Worm (Caenorhabditis elegans): ENCODE measurements around the gene F10D7.4.

Gene F10D7.4

DNA sequence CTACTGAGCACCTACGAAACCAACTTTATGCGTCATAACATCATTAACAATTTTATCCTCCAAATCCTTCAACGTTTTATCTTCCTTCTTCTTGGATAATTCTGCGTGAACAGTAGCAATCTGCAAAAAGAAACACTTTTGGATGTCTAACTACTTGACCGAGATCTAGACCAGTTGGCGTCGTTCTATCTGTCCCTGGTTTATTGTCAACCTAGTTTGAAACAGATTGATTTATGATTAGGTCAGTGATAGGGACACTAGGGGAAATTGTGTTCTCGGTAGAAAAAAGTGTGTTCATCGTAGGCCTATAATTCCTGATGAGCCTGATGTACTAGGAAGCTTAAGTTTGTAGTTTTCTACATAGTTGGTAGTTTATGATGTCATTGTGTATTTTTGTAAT, 7.9 kb downstream of the F10D7.4 start:
- TF ChIP-seq mel-28 (tag; optimal IDR thresholded peaks at IDR 0.05; ENCODE audit: borderline replicate concordance) = no peak

DNA sequence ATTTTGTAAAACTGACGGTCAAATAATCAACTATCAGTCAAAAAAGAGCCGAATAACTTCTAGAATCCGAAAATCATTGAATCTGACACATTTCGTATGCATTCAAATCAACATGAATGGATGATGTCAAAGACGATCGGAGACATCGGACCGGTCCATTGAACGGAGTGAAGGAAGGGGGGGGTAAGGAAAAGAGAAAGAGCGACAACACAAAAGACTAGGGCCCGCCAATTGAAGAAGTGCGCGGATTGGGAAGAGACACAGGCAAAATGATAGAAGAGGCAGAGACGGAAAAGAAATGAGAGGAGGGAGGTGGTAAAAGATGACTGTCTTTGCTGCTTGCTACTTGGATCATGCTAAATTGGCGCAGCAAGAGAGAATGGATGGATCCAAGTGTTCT, 12.4 kb downstream of the F10D7.4 start:
- no peak for TF ChIP-seq F55B11.4 (tag; optimal IDR thresholded peaks at IDR 0.05; ENCODE audit: borderline replicate concordance, insufficient read depth)
- TF ChIP-seq lin-54 (GFP tag; optimal IDR thresholded peaks at IDR 0.05) = no peak
- TF ChIP-seq let-526 (GFP tag; IDR thresholded peaks at IDR 0.05) = no peak
- no peak for TF ChIP-seq F52B5.7 (tag; optimal IDR thresholded peaks at IDR 0.05)
- TF ChIP-seq K11D2.4 (GFP tag; IDR thresholded peaks at IDR 0.05) = no peak
- no peak for TF ChIP-seq efl-1 (GFP tag; optimal IDR thresholded peaks at IDR 0.05)
- TF ChIP-seq C17E4.6 (GFP tag; IDR thresholded peaks at IDR 0.05) = no peak
- no peak for TF ChIP-seq F22D6.2 (tag; optimal IDR thresholded peaks at IDR 0.05)
- TF ChIP-seq madf-10 (tag; optimal IDR thresholded peaks at IDR 0.05) = no peak

DNA sequence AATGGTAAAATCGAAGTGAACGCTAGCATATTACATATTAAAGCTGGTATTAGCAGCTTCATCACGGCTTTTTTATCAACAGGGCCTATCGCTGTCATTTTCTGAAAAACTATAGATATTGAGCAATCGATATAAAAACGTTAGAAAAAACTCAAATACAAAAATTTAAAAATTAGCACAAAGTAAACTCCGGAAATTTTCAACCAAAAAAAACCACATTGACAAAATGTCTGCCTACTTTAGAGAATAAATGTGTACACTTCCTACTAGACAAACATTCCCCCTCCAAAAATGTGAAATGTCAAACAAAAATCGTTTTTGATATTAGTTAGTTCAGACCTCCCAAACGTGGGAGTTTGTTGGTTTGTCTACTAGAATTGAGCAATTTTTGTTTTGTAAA, 13.3 kb downstream of the F10D7.4 start, which contains the start of gene mfsd-10:
Gene mfsd-10 (minus strand): TSS at position 101 of the 400 bp plus-strand sequence.
- no peak for TF ChIP-seq efl-1 (GFP tag; optimal IDR thresholded peaks at IDR 0.05)
- no peak for TF ChIP-seq nhr-27 (tag; optimal IDR thresholded peaks at IDR 0.05)
- no peak for TF ChIP-seq nfyb-1 (GFP tag; IDR thresholded peaks at IDR 0.05)
- no peak for TF ChIP-seq dpff-1 (tag; optimal IDR thresholded peaks at IDR 0.05)
- no peak for TF ChIP-seq F33H1.4 (GFP tag; IDR thresholded peaks at IDR 0.05)
- TF ChIP-seq snpc-3.4 (tag; optimal IDR thresholded peaks at IDR 0.05) = no peak

DNA sequence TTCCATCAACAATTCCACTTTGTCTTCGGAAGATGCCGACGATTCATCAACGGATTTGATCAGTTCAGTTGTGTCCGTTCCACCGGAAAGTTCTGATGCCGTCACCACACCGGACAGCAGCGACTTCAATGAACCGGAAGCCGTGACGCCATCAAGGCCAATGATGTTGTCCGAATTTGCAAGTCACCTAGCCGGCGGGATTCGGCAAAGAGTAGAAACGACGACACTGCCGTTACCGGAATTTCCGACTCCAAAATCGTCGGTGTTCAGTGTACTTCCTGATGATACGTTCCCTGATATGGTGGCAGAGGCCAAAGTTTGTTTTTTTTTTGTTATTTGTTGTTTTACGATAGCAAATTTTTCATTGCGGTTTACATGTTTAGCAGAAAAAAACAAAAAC, 18.4 kb downstream of the F10D7.4 start:
- TF ChIP-seq cebp-1 (GFP tag; IDR thresholded peaks at IDR 0.05) = no peak
- TF ChIP-seq cebp-1 (tag; optimal IDR thresholded peaks at IDR 0.05) = no peak
- TF ChIP-seq F57C9.4 (tag; optimal IDR thresholded peaks at IDR 0.05) = no peak
- no peak for TF ChIP-seq B0019.2 (GFP tag; conservative IDR thresholded peaks at IDR 0.05)
- TF ChIP-seq tbp1 (GFP tag; optimal IDR thresholded peaks at IDR 0.05) = no peak

DNA sequence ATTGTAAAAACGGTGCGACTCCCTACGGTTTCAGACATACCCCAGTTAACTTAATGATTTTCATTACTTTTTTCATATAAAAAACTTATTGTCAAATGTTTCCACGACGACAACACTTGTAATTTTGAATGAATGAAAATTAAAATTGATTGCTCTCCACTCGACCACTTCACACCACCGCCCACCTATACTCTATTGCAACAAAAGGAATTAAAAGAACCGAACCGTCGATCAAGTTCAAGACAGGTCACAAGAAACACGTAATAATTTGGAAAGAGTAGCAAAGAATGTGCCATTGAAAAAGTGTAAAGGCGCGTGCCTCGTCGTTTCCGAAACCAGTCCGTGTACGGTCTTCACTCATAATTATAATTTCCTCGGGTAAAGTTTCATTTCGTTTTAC, 19.3 kb downstream of the F10D7.4 start, which contains the start of gene F10D7.11:
Gene F10D7.11 (plus strand): TSS at position 301 of the 400 bp plus-strand sequence.
- peak; percentile 52 for TF ChIP-seq ceh-27 (GFP tag; optimal IDR thresholded peaks at IDR 0.05)
- no peak for TF ChIP-seq madf-3 (GFP tag; IDR thresholded peaks at IDR 0.05)

- TF ChIP-seq dpff-1 (tag; optimal IDR thresholded peaks at IDR 0.05) = no peak
- no peak for TF ChIP-seq efl-1 (GFP tag; optimal IDR thresholded peaks at IDR 0.05)
- no peak for TF ChIP-seq ztf-25 (GFP tag; IDR thresholded peaks at IDR 0.05)
- TF ChIP-seq lsy-27 (tag; optimal IDR thresholded peaks at IDR 0.05; ENCODE audit: borderline replicate concordance, insufficient read depth) = no peak
- no peak for TF ChIP-seq ceh-40 (GFP tag; IDR thresholded peaks at IDR 0.05)
- no peak for TF ChIP-seq sea-2 (GFP tag; IDR thresholded peaks at IDR 0.05)
- TF ChIP-seq B0261.1 (tag; optimal IDR thresholded peaks at IDR 0.05) = no peak
- no peak for TF ChIP-seq K11D2.4 (GFP tag; IDR thresholded peaks at IDR 0.05)
- no peak for TF ChIP-seq ztf-26 (tag; optimal IDR thresholded peaks at IDR 0.05)
- no peak for TF ChIP-seq atf-7 (tag; optimal IDR thresholded peaks at IDR 0.05)
- no peak for TF ChIP-seq lin-54 (GFP tag; optimal IDR thresholded peaks at IDR 0.05)
- no peak for TF ChIP-seq F55B11.4 (tag; optimal IDR thresholded peaks at IDR 0.05; ENCODE audit: borderline replicate concordance, insufficient read depth)
- TF ChIP-seq akir-1 (GFP tag; optimal IDR thresholded peaks at IDR 0.05) = no peak
- TF ChIP-seq cebp-2 (GFP tag; IDR thresholded peaks at IDR 0.05) = no peak
- TF ChIP-seq F10E7.11 (tag; optimal IDR thresholded peaks at IDR 0.05) = no peak
- no peak for TF ChIP-seq lag-1 (GFP tag; IDR thresholded peaks at IDR 0.05)
- TF ChIP-seq hlh-12 (tag; optimal IDR thresholded peaks at IDR 0.05) = no peak
- TF ChIP-seq egl-44 (GFP tag; IDR thresholded peaks at IDR 0.05) = no peak
- TF ChIP-seq nhr-90 (tag; optimal IDR thresholded peaks at IDR 0.05) = no peak
- no peak for TF ChIP-seq ceh-27 (GFP tag; optimal IDR thresholded peaks at IDR 0.05)
These were observed 22.4 kb downstream of the F10D7.4 start, which contains the start of gene npr-36 for ce11 chrX:17359452-17359851. TSS of gene npr-36 (plus strand) at chrX:17359752.
